Worm (Caenorhabditis elegans): ENCODE measurements around the gene srw-129.

DNA sequence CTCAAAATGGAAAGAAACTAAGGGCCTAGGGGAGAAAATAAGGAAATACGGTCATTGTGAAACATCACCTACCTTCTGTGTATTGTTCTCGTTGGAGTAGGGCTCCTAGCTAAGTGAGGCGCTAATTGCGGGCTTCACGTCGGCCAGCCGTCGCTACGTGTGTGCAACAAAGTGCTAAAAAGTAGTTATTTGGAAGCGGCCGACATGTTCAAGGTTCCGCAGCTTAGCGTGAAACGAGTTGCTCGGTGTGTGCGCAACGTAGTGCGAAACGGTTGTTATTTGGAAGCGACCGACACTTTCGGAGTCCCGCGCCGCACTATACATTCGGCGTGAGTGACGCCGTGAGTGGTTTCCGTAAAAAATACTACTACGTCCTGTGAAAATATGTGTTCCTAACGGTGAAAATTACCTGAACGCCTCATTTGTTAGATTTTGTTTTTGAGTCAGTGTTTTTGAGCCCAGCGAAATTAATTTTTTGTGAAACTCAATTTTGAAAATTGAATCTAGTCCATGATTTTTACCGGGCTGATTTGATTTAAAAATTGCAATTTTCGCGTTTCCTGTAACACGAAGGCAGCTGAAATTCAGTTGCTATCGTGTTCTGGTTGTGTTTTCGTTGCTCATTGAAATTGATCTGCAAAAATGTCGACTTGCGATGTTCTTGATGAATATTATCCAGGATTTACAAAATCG lies at the start of gene srw-129:
- no peak for TF ChIP-seq unc-86 (tag; optimal IDR thresholded peaks at IDR 0.05)
- TF ChIP-seq ceh-88 (GFP tag; IDR thresholded peaks at IDR 0.05), result no peak
- TF ChIP-seq zag-1 (tag; optimal IDR thresholded peaks at IDR 0.05), result no peak
- TF ChIP-seq nhr-11 (tag; optimal IDR thresholded peaks at IDR 0.05), result no peak
- no peak for TF ChIP-seq nhr-28 (tag; optimal IDR thresholded peaks at IDR 0.05)
- no peak for TF ChIP-seq lin-14 (GFP tag; optimal IDR thresholded peaks at IDR 0.05)
- no peak for TF ChIP-seq snpc-4 (tag; optimal IDR thresholded peaks at IDR 0.05)
- no peak for TF ChIP-seq pqm-1 (tag; optimal IDR thresholded peaks at IDR 0.05)
